Worm (Caenorhabditis elegans): ENCODE measurements around the gene K09A9.8.

K09A9.8 gene

ce11 chrX:15567986-15568940 is 28.7 kb downstream of the K09A9.8 start, which contains the start of gene dyn-1 (continued):
- TF ChIP-seq hlh-13 (GFP tag; optimal IDR thresholded peaks at IDR 0.05) (no peak), pha-4 (tag; optimal IDR thresholded peaks at IDR 0.05) (no peak), gmeb-2 (tag; optimal IDR thresholded peaks at IDR 0.05) (no peak), ceh-34 (tag; optimal IDR thresholded peaks at IDR 0.05) (peak; percentile 36), T23F11.4 (GFP tag; optimal IDR thresholded peaks at IDR 0.05) (no peak), pha-2 (tag; optimal IDR thresholded peaks at IDR 0.05) (no peak)

ce11 chrX:15566640-15567039 is 30.3 kb downstream of the K09A9.8 start:
- TF ChIP-seq pat-9 (tag; optimal IDR thresholded peaks at IDR 0.05), result no peak
- TF ChIP-seq rnt-1 (tag; optimal IDR thresholded peaks at IDR 0.05), result no peak
- TF ChIP-seq sox-4 (tag; optimal IDR thresholded peaks at IDR 0.05), result no peak
- TF ChIP-seq nhr-11 (tag; optimal IDR thresholded peaks at IDR 0.05), result no peak
- peak; percentile 12 for TF ChIP-seq syd-9 (tag; optimal IDR thresholded peaks at IDR 0.05)
- no peak for TF ChIP-seq tbx-7 (tag; optimal IDR thresholded peaks at IDR 0.05)
- peak; percentile 86 for TF ChIP-seq ceh-48 (tag; optimal IDR thresholded peaks at IDR 0.05)
- TF ChIP-seq unc-3 (GFP tag; conservative IDR thresholded peaks at IDR 0.05), result no peak; the same call in 1 of the 2 replicates
- peak; percentile 15 for TF ChIP-seq unc-3 (tag; optimal IDR thresholded peaks at IDR 0.05)
- TF ChIP-seq K09A11.1 (tag; optimal IDR thresholded peaks at IDR 0.05; ENCODE audit: insufficient read depth), result no peak
- no peak for TF ChIP-seq pax-1 (tag; optimal IDR thresholded peaks at IDR 0.05)
- TF ChIP-seq sox-2 (GFP tag; IDR thresholded peaks at IDR 0.05), result no peak
- TF ChIP-seq ceh-22 (tag; optimal IDR thresholded peaks at IDR 0.05), result no peak
- peak; percentile 51 for TF ChIP-seq unc-42 (tag; optimal IDR thresholded peaks at IDR 0.05)
- peak; percentile 37 for TF ChIP-seq ceh-18 (tag; optimal IDR thresholded peaks at IDR 0.05)
- TF ChIP-seq sdc-2 (tag; optimal IDR thresholded peaks at IDR 0.05), result no peak
- TF ChIP-seq ets-4 (tag; optimal IDR thresholded peaks at IDR 0.05), result no peak
- peak; percentile 68 for TF ChIP-seq tbx-2 (tag; optimal IDR thresholded peaks at IDR 0.05)
- TF ChIP-seq pros-1 (tag; optimal IDR thresholded peaks at IDR 0.05), result peak; percentile 0
- TF ChIP-seq dmd-4 (tag; optimal IDR thresholded peaks at IDR 0.05; ENCODE audit: borderline replicate concordance), result no peak
- no peak for TF ChIP-seq C08G9.2 (tag; optimal IDR thresholded peaks at IDR 0.05)
- TF ChIP-seq ceh-34 (tag; optimal IDR thresholded peaks at IDR 0.05), result peak; percentile 12
- TF ChIP-seq ceh-31 (tag; optimal IDR thresholded peaks at IDR 0.05), result peak; percentile 70
- no peak for TF ChIP-seq ttx-3 (tag; optimal IDR thresholded peaks at IDR 0.05)
- TF ChIP-seq T23F11.4 (GFP tag; optimal IDR thresholded peaks at IDR 0.05), result no peak
- no peak for TF ChIP-seq ceh-30 (tag; optimal IDR thresholded peaks at IDR 0.05)
- no peak for TF ChIP-seq ceh-24 (tag; optimal IDR thresholded peaks at IDR 0.05)
- no peak for TF ChIP-seq unc-55 (GFP tag; optimal IDR thresholded peaks at IDR 0.05)
- TF ChIP-seq hlh-30 (tag; optimal IDR thresholded peaks at IDR 0.05; ENCODE audit: insufficient read depth), result no peak
- no peak for TF ChIP-seq F13H6.1 (tag; optimal IDR thresholded peaks at IDR 0.05)
- TF ChIP-seq fax-1 (tag; optimal IDR thresholded peaks at IDR 0.05), result no peak
- peak; percentile 5 for TF ChIP-seq ceh-19 (GFP tag; optimal IDR thresholded peaks at IDR 0.05)
- TF ChIP-seq zip-5 (tag; optimal IDR thresholded peaks at IDR 0.05), result no peak
- no peak for TF ChIP-seq hlh-13 (GFP tag; optimal IDR thresholded peaks at IDR 0.05)
- no peak for TF ChIP-seq ceh-6 (GFP tag; optimal IDR thresholded peaks at IDR 0.05)
- TF ChIP-seq ama-1 (optimal IDR thresholded peaks at IDR 0.05), result no peak
- no peak for TF ChIP-seq fkh-6 (tag; optimal IDR thresholded peaks at IDR 0.05)
- TF ChIP-seq ceh-9 (tag; optimal IDR thresholded peaks at IDR 0.05), result no peak
- TF ChIP-seq pqm-1 (tag; optimal IDR thresholded peaks at IDR 0.05), result no peak
- no peak for TF ChIP-seq ref-2 (tag; optimal IDR thresholded peaks at IDR 0.05)
- TF ChIP-seq mec-3 (tag; optimal IDR thresholded peaks at IDR 0.05; ENCODE audit: borderline replicate concordance), result no peak
- TF ChIP-seq nfya-1 (tag; optimal IDR thresholded peaks at IDR 0.05), result peak; percentile 25
- no peak for TF ChIP-seq C38D4.7 (GFP tag; optimal IDR thresholded peaks at IDR 0.05)
